Fruit fly (Drosophila melanogaster) whole organism, embryonic: ENCODE measurements around the gene CG1965.
A peak's percentile ranks its signal among the peaks of the same experiment; 100 is the strongest.

Experiments
- CG3281 ChIP-seq: fragments of 200-800 bp; sonication (Bioruptor generic); optimal IDR thresholded peaks from 3 replicates; lab custom pipeline; 2017; ENCODE audit warnings: missing biosample characterization, mild to moderate bottlenecking, missing genetic modification characterization
- CG7357 ChIP-seq: fragments of 200-800 bp; sonication (Bioruptor generic); IDR thresholded peaks from 3 replicates; pipeline ENCODE4 v1.3.6; 2022; ENCODE audit warnings: missing biosample characterization, missing genetic modification characterization
- Dfd ChIP-seq, 2 experiments: fragments of >200 bp; optimal IDR thresholded peaks; 2 replicates each; lab custom pipeline; 2017; ENCODE audit warnings: missing biosample characterization in 2 of 2, missing genetic modification characterization in 2 of 2
- Hr3 ChIP-seq: fragments of 200-800 bp; sonication (Bioruptor generic); optimal IDR thresholded peaks from 3 replicates; lab custom pipeline; 2016; ENCODE audit warnings: missing biosample characterization, missing genetic modification characterization
- Hr78 ChIP-seq, 2 experiments: fragments of 200-800 bp in 1 of 2; fragments of >200 bp in 1 of 2; sonication (Bioruptor generic) in 1 of 2; optimal IDR thresholded peaks; 2 replicates each; lab custom pipeline; 2017 to 2019; ENCODE audit warnings: missing biosample characterization in 2 of 2, missing genetic modification characterization in 2 of 2, mild to moderate bottlenecking in 1 of 2, moderate library complexity in 1 of 2
- Lhr ChIP-seq: fragments of 200-800 bp; sonication (Bioruptor generic); optimal IDR thresholded peaks from 3 replicates; lab custom pipeline; 2017; ENCODE audit warnings: mild to moderate bottlenecking, missing biosample characterization, missing genetic modification reagents, missing genetic modification characterization
- chm ChIP-seq: fragments of 200-800 bp; sonication (Bioruptor generic); IDR thresholded peaks from 2 replicates; pipeline ENCODE4 v1.3.6; 2022; ENCODE audit warnings: missing biosample characterization, missing genetic modification characterization
- chn ChIP-seq: fragments of 200-800 bp; sonication (Bioruptor generic); optimal IDR thresholded peaks from 2 replicates; lab custom pipeline; 2016; ENCODE audit warnings: missing biosample characterization, missing genetic modification characterization
- dmrt11E ChIP-seq: fragments of 200-800 bp; sonication (Bioruptor generic); optimal IDR thresholded peaks from 3 replicates; lab custom pipeline; 2018; ENCODE audit warnings: missing biosample characterization, mild to moderate bottlenecking, missing genetic modification characterization, moderate library complexity
- eve ChIP-seq, 2 experiments: fragments of >200 bp; optimal IDR thresholded peaks; 2 replicates each; lab custom pipeline; 2017; ENCODE audit warnings: missing biosample characterization in 2 of 2, missing genetic modification characterization in 2 of 2
- h ChIP-seq: fragments of >200 bp; optimal IDR thresholded peaks from 2 replicates; lab custom pipeline; 2017
- lilli ChIP-seq: fragments of 200-800 bp; sonication (Bioruptor generic); optimal IDR thresholded peaks from 3 replicates; lab custom pipeline; 2016; ENCODE audit warnings: missing biosample characterization, missing genetic modification characterization

DNA sequence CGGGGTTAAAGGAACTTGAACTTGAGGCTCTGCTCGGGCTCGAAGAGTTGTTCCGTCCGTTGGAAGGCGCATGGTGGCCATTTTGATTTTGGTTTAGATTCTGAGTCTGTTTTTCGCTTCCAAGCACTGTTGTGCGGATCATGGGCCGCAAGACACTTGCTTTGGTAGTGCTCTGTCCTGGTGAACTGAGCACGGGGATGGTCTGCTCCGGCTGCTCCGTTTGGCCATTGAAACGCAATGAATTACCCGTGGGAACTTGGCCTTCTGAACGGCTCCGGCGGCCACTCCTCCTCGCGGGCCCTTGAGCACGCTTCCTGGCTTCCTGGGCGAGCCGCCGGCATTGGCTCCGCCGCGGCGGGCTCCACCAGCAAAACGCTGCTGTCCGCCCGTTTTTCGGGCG lies 12.5 kb downstream of the CG1965 start:
- TF ChIP-seq Hr3 (GFP tag; lab: Kevin White, UChicago) (no peak), Lhr (GFP tag; lab: Kevin White, UChicago) (no peak), dmrt11E (tag; lab: Kevin White, UChicago) (no peak), h (lab: Kevin White, UChicago) (peak; percentile 26), chn (GFP tag; lab: Kevin White, UChicago) (no peak), chm (GFP tag; lab: Robert Waterston, UW) (no peak), Hr78 (GFP tag; optimal IDR thresholded peaks at IDR 0.05; lab: Kevin White, UChicago) (no peak), Dfd (GFP tag; optimal IDR thresholded peaks at IDR 0.05; lab: Kevin White, UChicago) (no peak), lilli (no peak), CG3281 (GFP tag; lab: Kevin White, UChicago) (no peak), CG7357 (GFP tag; lab: Robert Waterston, UW) (no peak), eve (GFP tag; optimal IDR thresholded peaks at IDR 0.05; lab: Kevin White, UChicago) (no peak)
